Fruit fly (Drosophila melanogaster) whole organism, embryonic: ENCODE data around the gene Hsp22.

Experiments
- Ada2b ChIP-seq: fragments of 200-800 bp; sonication (Bioruptor generic); IDR thresholded peaks from 2 replicates; pipeline ENCODE4 v1.3.6; 2022; ENCODE audit warnings: missing biosample characterization, missing genetic modification characterization
- Antp ChIP-seq: fragments of 200-800 bp; sonication (Bioruptor generic); optimal IDR thresholded peaks from 3 replicates; lab custom pipeline; 2016; ENCODE audit warnings: missing biosample characterization, missing genetic modification characterization
- CG10543 ChIP-seq: fragments of 200-800 bp; sonication (Bioruptor generic); optimal IDR thresholded peaks from 3 replicates; lab custom pipeline; 2017; ENCODE audit warnings: missing biosample characterization, mild to moderate bottlenecking, missing genetic modification characterization, moderate library complexity
- CG11093 ChIP-seq: fragments of 200-800 bp; sonication (Bioruptor generic); IDR thresholded peaks from 3 replicates; pipeline ENCODE4 v1.3.6; 2022; ENCODE audit warnings: missing biosample characterization, missing genetic modification characterization
- CG15073 ChIP-seq: fragments of 200-800 bp; sonication (Bioruptor generic); optimal IDR thresholded peaks from 2 replicates; lab custom pipeline; 2016; ENCODE audit warnings: missing biosample characterization, missing genetic modification characterization
- CG1529 ChIP-seq: fragments of 200-800 bp; sonication (Bioruptor generic); optimal IDR thresholded peaks from 3 replicates; lab custom pipeline; 2018; ENCODE audit warnings: missing biosample characterization, missing genetic modification characterization
- CG18619 ChIP-seq: fragments of 200-800 bp; sonication (Bioruptor generic); optimal IDR thresholded peaks from 3 replicates; lab custom pipeline; 2017; ENCODE audit warnings: missing biosample characterization, mild to moderate bottlenecking, missing genetic modification characterization
- CG31224 ChIP-seq: fragments of 200-800 bp; sonication (Bioruptor generic); IDR thresholded peaks from 2 replicates; pipeline ENCODE4 v1.3.6; 2022; ENCODE audit warnings: missing biosample characterization, missing genetic modification characterization
- CG31388 ChIP-seq: fragments of 200-800 bp; sonication (Bioruptor generic); optimal IDR thresholded peaks from 2 replicates; lab custom pipeline; 2016; ENCODE audit warnings: missing biosample characterization, missing genetic modification characterization
- CG32532 ChIP-seq: fragments of 200-800 bp; sonication (Bioruptor generic); IDR thresholded peaks from 2 replicates; pipeline ENCODE4 v1.3.6; 2022; ENCODE audit warnings: missing biosample characterization, missing genetic modification characterization
- CG34422 ChIP-seq: fragments of 200-800 bp; sonication (Bioruptor generic); IDR thresholded peaks from 3 replicates; pipeline ENCODE4 v1.3.6; 2022; ENCODE audit warnings: missing biosample characterization, missing genetic modification characterization
- CG4404 ChIP-seq: fragments of 200-800 bp; sonication (Bioruptor generic); IDR thresholded peaks from 2 replicates; pipeline ENCODE4 v1.3.6; 2022; ENCODE audit warnings: missing biosample characterization, missing genetic modification characterization
- CG4854 ChIP-seq: fragments of 200-800 bp; sonication (Bioruptor generic); optimal IDR thresholded peaks from 2 replicates; lab custom pipeline; 2016; ENCODE audit warnings: missing biosample characterization, missing genetic modification characterization, inconsistent platforms
- CG6254 ChIP-seq: fragments of 200-800 bp; sonication (Bioruptor generic); optimal IDR thresholded peaks from 3 replicates; lab custom pipeline; 2017; ENCODE audit warnings: mild to moderate bottlenecking, missing biosample characterization, missing genetic modification reagents, missing genetic modification characterization
- CG6272 ChIP-seq: fragments of 200-800 bp; sonication (Bioruptor generic); IDR thresholded peaks from 2 replicates; pipeline ENCODE4 v1.3.6; 2022; ENCODE audit warnings: missing biosample characterization, missing genetic modification characterization
- CG6654 ChIP-seq: fragments of 200-800 bp; sonication (Bioruptor generic); optimal IDR thresholded peaks from 2 replicates; lab custom pipeline; 2017; ENCODE audit warnings: missing biosample characterization, mild to moderate bottlenecking, missing genetic modification characterization
- CG6813 ChIP-seq: fragments of 200-800 bp; sonication (Bioruptor generic); optimal IDR thresholded peaks from 2 replicates; lab custom pipeline; 2017; ENCODE audit warnings: missing biosample characterization, missing genetic modification characterization, mild to moderate bottlenecking, moderate library complexity, missing genetic modification reagents
- CG7963 ChIP-seq: fragments of 200-800 bp; sonication (Bioruptor generic); IDR thresholded peaks from 3 replicates; pipeline ENCODE4 v1.3.6; 2022; ENCODE audit warnings: missing biosample characterization, missing genetic modification characterization; ENCODE audit not compliant: partially characterized antibody
- CG7987 ChIP-seq: fragments of 200-800 bp; sonication (Bioruptor generic); optimal IDR thresholded peaks from 2 replicates; lab custom pipeline; 2018; ENCODE audit warnings: missing biosample characterization, mild to moderate bottlenecking, missing genetic modification characterization, moderate library complexity
- CG9797 ChIP-seq: fragments of 200-800 bp; sonication (Bioruptor generic); optimal IDR thresholded peaks from 3 replicates; lab custom pipeline; 2018; ENCODE audit warnings: missing biosample characterization, mild to moderate bottlenecking, missing genetic modification characterization
- CG9876 ChIP-seq: fragments of 200-800 bp; sonication (Bioruptor generic); optimal IDR thresholded peaks from 2 replicates; lab custom pipeline; 2016; ENCODE audit warnings: missing biosample characterization, missing genetic modification characterization
- CoRest ChIP-seq: fragments of 200-800 bp; sonication (Bioruptor generic); optimal IDR thresholded peaks from 3 replicates; lab custom pipeline; 2018; ENCODE audit warnings: missing biosample characterization, mild to moderate bottlenecking, missing genetic modification characterization, moderate library complexity
- Dfd ChIP-seq, 2 experiments: fragments of >200 bp; optimal IDR thresholded peaks; 2 replicates each; lab custom pipeline; 2017; ENCODE audit warnings: missing biosample characterization in 2 of 2, missing genetic modification characterization in 2 of 2
- Dip2 ChIP-seq: fragments of 200-800 bp; sonication (Bioruptor generic); IDR thresholded peaks from 2 replicates; pipeline ENCODE4 v1.3.6; 2022; ENCODE audit warnings: missing biosample characterization, missing genetic modification characterization
- Dip3 ChIP-seq: fragments of 200-800 bp; sonication (Bioruptor generic); optimal IDR thresholded peaks from 3 replicates; lab custom pipeline; 2016; ENCODE audit warnings: missing biosample characterization, missing genetic modification characterization
- Fer1 ChIP-seq: fragments of 200-800 bp; sonication (Bioruptor generic); optimal IDR thresholded peaks from 2 replicates; lab custom pipeline; 2017; ENCODE audit warnings: missing biosample characterization, mild to moderate bottlenecking, missing genetic modification characterization
- HmgZ ChIP-seq: fragments of 200-800 bp; sonication (Bioruptor generic); optimal IDR thresholded peaks from 2 replicates; lab custom pipeline; 2018; ENCODE audit warnings: missing biosample characterization, mild to moderate bottlenecking, missing genetic modification characterization
- Hr39 ChIP-seq: fragments of >200 bp; optimal IDR thresholded peaks from 2 replicates; lab custom pipeline; 2017
- Jarid2 ChIP-seq: fragments of 200-800 bp; sonication (Bioruptor generic); optimal IDR thresholded peaks from 3 replicates; lab custom pipeline; 2017; ENCODE audit warnings: mild to moderate bottlenecking, missing biosample characterization, missing genetic modification reagents, missing genetic modification characterization
- Lhr ChIP-seq: fragments of 200-800 bp; sonication (Bioruptor generic); optimal IDR thresholded peaks from 3 replicates; lab custom pipeline; 2017; ENCODE audit warnings: mild to moderate bottlenecking, missing biosample characterization, missing genetic modification reagents, missing genetic modification characterization
- Med ChIP-seq: fragments of 200-800 bp; sonication (Bioruptor generic); peaks from one replicate; lab custom pipeline; 2016; ENCODE audit warnings: missing biosample characterization, missing genetic modification characterization, mild to moderate bottlenecking, inconsistent platforms, moderate library complexity
- Optix ChIP-seq: fragments of 200-800 bp; sonication (Bioruptor generic); IDR thresholded peaks from 3 replicates; pipeline ENCODE4 v1.3.6; 2022; ENCODE audit warnings: missing biosample characterization, missing genetic modification characterization
- Scr ChIP-seq: fragments of 200-800 bp; sonication (Bioruptor generic); IDR thresholded peaks from 2 replicates; pipeline ENCODE4 v1.3.6; 2022; ENCODE audit warnings: missing biosample characterization, missing genetic modification characterization; ENCODE audit not compliant: partially characterized antibody
- ato ChIP-seq: fragments of 200-800 bp; sonication (Bioruptor generic); IDR thresholded peaks from 2 replicates; pipeline ENCODE4 v1.3.6; 2022; ENCODE audit warnings: missing biosample characterization, missing genetic modification characterization; ENCODE audit not compliant: partially characterized antibody
- az2 ChIP-seq: fragments of 200-800 bp; sonication (Bioruptor generic); optimal IDR thresholded peaks from 3 replicates; lab custom pipeline; 2016; ENCODE audit warnings: missing biosample characterization, missing genetic modification characterization
- cas ChIP-seq: fragments of 200-800 bp; sonication (Bioruptor generic); IDR thresholded peaks from 2 replicates; pipeline ENCODE4 v1.3.6; 2022; ENCODE audit warnings: missing biosample characterization, missing genetic modification characterization
- dati ChIP-seq: fragments of 200-800 bp; sonication (Bioruptor generic); IDR thresholded peaks from 2 replicates; pipeline ENCODE4 v1.3.6; 2022; ENCODE audit warnings: missing biosample characterization, missing genetic modification characterization
- emc ChIP-seq: fragments of 200-800 bp; sonication (Bioruptor generic); optimal IDR thresholded peaks from 2 replicates; lab custom pipeline; 2016; ENCODE audit warnings: missing biosample characterization, missing genetic modification characterization
- fd96Cb ChIP-seq: fragments of 200-800 bp; sonication (Bioruptor generic); optimal IDR thresholded peaks from 2 replicates; lab custom pipeline; 2018; ENCODE audit warnings: missing biosample characterization, mild to moderate bottlenecking, missing genetic modification characterization, moderate library complexity
- ind ChIP-seq: fragments of 200-800 bp; sonication (Bioruptor generic); optimal IDR thresholded peaks from 3 replicates; lab custom pipeline; 2016; ENCODE audit warnings: missing biosample characterization, missing genetic modification characterization
- jing ChIP-seq: fragments of 200-800 bp; sonication (Bioruptor generic); optimal IDR thresholded peaks from 2 replicates; lab custom pipeline; 2018; ENCODE audit warnings: missing biosample characterization, mild to moderate bottlenecking, missing genetic modification characterization
- lola ChIP-seq, 3 experiments: fragments of >200 bp in 2 of 3; fragments of 200-800 bp in 1 of 3; sonication (Bioruptor generic) in 1 of 3; optimal IDR thresholded peaks; 2 replicates each; lab custom pipeline; 2017 to 2019; ENCODE audit warnings: missing biosample characterization in 3 of 3, missing genetic modification characterization in 3 of 3, mild to moderate bottlenecking in 1 of 3, moderate library complexity in 1 of 3
- maf-S ChIP-seq: fragments of 200-800 bp; sonication (Bioruptor generic); optimal IDR thresholded peaks from 2 replicates; lab custom pipeline; 2016; ENCODE audit warnings: missing biosample characterization, missing genetic modification characterization
- org-1 ChIP-seq: fragments of 200-800 bp; sonication (Bioruptor generic); optimal IDR thresholded peaks from 2 replicates; lab custom pipeline; 2017; ENCODE audit warnings: missing biosample characterization, missing genetic modification characterization
- prd ChIP-seq, 3 experiments: fragments of >200 bp in 2 of 3; fragments of 200-800 bp in 1 of 3; sonication (Bioruptor generic) in 1 of 3; optimal IDR thresholded peaks in 2 of 3; IDR thresholded peaks in 1 of 3; 2 replicates in 2 of 3; 3 replicates in 1 of 3; pipeline versions ENCODE4 v1.3.6 to Lab custom; 2017 to 2022; ENCODE audit warnings: missing biosample characterization in 1 of 3, missing genetic modification characterization in 1 of 3
- rib ChIP-seq: fragments of 200-800 bp; sonication (Bioruptor generic); IDR thresholded peaks from 2 replicates; pipeline ENCODE4 v1.3.6; 2022; ENCODE audit warnings: missing biosample characterization, missing genetic modification characterization
- ro ChIP-seq: fragments of 200-800 bp; sonication (Bioruptor generic); IDR thresholded peaks from 2 replicates; pipeline ENCODE4 v1.3.6; 2022; ENCODE audit warnings: missing biosample characterization, missing genetic modification characterization
- salm ChIP-seq: fragments of 200-800 bp; sonication (Bioruptor generic); optimal IDR thresholded peaks from 2 replicates; lab custom pipeline; 2018; ENCODE audit warnings: missing biosample characterization, mild to moderate bottlenecking, missing genetic modification characterization
- z ChIP-seq: fragments of 200-800 bp; sonication (Bioruptor generic); IDR thresholded peaks from 3 replicates; pipeline ENCODE4 v1.3.6; 2022; ENCODE audit warnings: missing biosample characterization, missing genetic modification characterization

The Hsp22 gene

DNA sequence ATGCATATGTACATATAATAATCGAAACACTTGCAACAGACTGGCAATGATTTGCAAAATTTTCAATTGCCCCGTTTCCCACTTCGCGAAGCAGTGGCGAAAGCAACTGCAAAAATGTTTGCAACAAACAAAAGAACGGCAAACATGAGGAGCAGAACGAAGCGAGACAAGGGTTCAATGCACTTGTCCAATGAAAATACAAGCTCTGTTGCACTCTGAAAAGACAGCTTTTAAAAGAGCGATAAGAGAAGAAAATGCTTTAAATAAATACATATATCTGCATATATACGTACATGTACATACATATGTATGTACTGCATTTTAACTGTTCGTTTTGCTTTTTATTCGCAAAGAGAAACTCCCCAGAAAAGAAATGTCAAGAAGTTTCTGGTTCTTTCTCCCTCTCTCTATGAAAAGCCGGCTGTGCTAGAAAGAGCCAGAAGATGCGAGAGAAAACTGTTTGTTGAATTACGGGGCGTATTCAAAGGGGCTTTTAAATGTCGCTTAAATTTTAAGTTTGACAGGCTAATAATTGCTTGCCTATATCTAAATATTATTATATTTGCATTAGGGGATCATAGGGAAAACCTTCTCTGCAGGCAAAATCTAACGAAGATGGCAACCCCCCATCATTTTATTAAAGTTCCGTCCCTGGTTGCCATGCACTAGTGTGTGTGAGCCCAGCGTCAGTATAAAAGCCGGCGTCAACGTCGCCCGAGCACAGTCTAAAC, 10.8 kb downstream of the Hsp22 start, which contains the start of gene Hsp27 (continued):
- peak; percentile 97 for TF ChIP-seq HmgZ (tag; lab: Kevin White, UChicago)
- peak; percentile 95 for TF ChIP-seq cas
- peak; percentile 94 for TF ChIP-seq CG6654 (GFP tag; lab: Kevin White, UChicago)
- TF ChIP-seq CG4404 (GFP tag; lab: Robert Waterston, UW): peak; percentile 99
- peak; percentile 50 for TF ChIP-seq CG9797 (GFP tag; lab: Kevin White, UChicago)
- TF ChIP-seq Ada2b (GFP tag; lab: Robert Waterston, UW): peak; percentile 99
- peak; percentile 96 for TF ChIP-seq CG31388 (GFP tag; lab: Kevin White, UChicago)
- no peak for TF ChIP-seq Scr
- TF ChIP-seq Antp: peak; percentile 93
- peak; percentile 99 for TF ChIP-seq fd96Cb (tag; lab: Kevin White, UChicago)
- peak; percentile 98 for TF ChIP-seq CG6272 (GFP tag; lab: Robert Waterston, UW)
- peak; percentile 99 for TF ChIP-seq Optix
- TF ChIP-seq Dip2 (GFP tag; lab: Robert Waterston, UW): peak; percentile 75
- TF ChIP-seq maf-S (GFP tag; lab: Kevin White, UChicago): peak; percentile 91
- peak; percentile 93 for TF ChIP-seq Lhr (GFP tag; lab: Kevin White, UChicago)
- peak; percentile 97 for TF ChIP-seq CG6813 (GFP tag; lab: Kevin White, UChicago)
- TF ChIP-seq CG32532 (GFP tag; lab: Robert Waterston, UW): peak; percentile 99
- peak; percentile 96 for TF ChIP-seq rib (GFP tag; lab: Robert Waterston, UW)
- TF ChIP-seq CG31224: peak; percentile 96
- TF ChIP-seq ro (GFP tag; lab: Robert Waterston, UW): peak; percentile 96
- peak in 1 of 3 experiments; percentile 95 for TF ChIP-seq lola (GFP tag; optimal IDR thresholded peaks at IDR 0.05; lab: Kevin White, UChicago)
- peak; percentile 99 for TF ChIP-seq CG34422
- TF ChIP-seq Dip3 (GFP tag; lab: Kevin White, UChicago): peak; percentile 93
- TF ChIP-seq z (GFP tag; lab: Robert Waterston, UW): peak; percentile 78; the same call in 2 of the 3 replicates
- TF ChIP-seq Dfd (GFP tag; optimal IDR thresholded peaks at IDR 0.05; lab: Kevin White, UChicago): no peak
- peak; percentile 74 for TF ChIP-seq CG10543 (GFP tag; lab: Kevin White, UChicago)
- peak; percentile 96 for TF ChIP-seq CG4854 (GFP tag; lab: Kevin White, UChicago)
- peak; percentile 88 for TF ChIP-seq emc
- TF ChIP-seq Jarid2 (GFP tag; lab: Kevin White, UChicago): peak; percentile 93
- peak; percentile 96 for TF ChIP-seq jing (GFP tag; lab: Kevin White, UChicago)
- TF ChIP-seq CG11093: peak; percentile 98
- TF ChIP-seq CG9876 (GFP tag; lab: Kevin White, UChicago): peak; percentile 55
- TF ChIP-seq CG6254 (GFP tag; lab: Kevin White, UChicago): peak; percentile 97
- TF ChIP-seq Med (GFP tag; lab: Kevin White, UChicago): peak; percentile 98
- TF ChIP-seq Fer1 (GFP tag; lab: Kevin White, UChicago): peak; percentile 97
- peak; percentile 97 for TF ChIP-seq salm
- peak; percentile 85 for TF ChIP-seq CG15073 (GFP tag; lab: Kevin White, UChicago)
- peak; percentile 99 for TF ChIP-seq az2 (GFP tag; lab: Kevin White, UChicago)
- peak; percentile 99 for TF ChIP-seq ind (GFP tag; lab: Kevin White, UChicago)
- TF ChIP-seq Hr39 (lab: Kevin White, UChicago): no peak
- TF ChIP-seq CG18619 (GFP tag; lab: Kevin White, UChicago): peak; percentile 97
- no peak for TF ChIP-seq ato (GFP tag; lab: Robert Waterston, UW)
- TF ChIP-seq dati (GFP tag; lab: Robert Waterston, UW): peak; percentile 96
- TF ChIP-seq org-1: peak; percentile 97
- TF ChIP-seq CG7963: no peak
- peak; percentile 97 for TF ChIP-seq CoRest (tag; lab: Kevin White, UChicago)
- no peak for TF ChIP-seq prd (optimal IDR thresholded peaks at IDR 0.05; lab: Kevin White, UChicago)
- TF ChIP-seq prd (GFP tag; IDR thresholded peaks at IDR 0.05; lab: Robert Waterston, UW): peak; percentile 99
- TF ChIP-seq CG1529 (GFP tag; lab: Kevin White, UChicago): peak; percentile 98
- TF ChIP-seq CG7987 (GFP tag; lab: Kevin White, UChicago): peak; percentile 96
